Worm (Caenorhabditis elegans) whole organism, late embryonic: ENCODE results near the gene cogc-4.

Experiments
- C08G9.2 ChIP-seq: sonication (generic microtip); optimal IDR thresholded peaks from 2 replicates; lab custom pipeline; 2016; ENCODE audit warnings: mild to moderate bottlenecking, missing genetic modification characterization, moderate library complexity, missing compliant biosample characterization
- K02D7.2 ChIP-seq: sonication (generic microtip); optimal IDR thresholded peaks from 2 replicates; lab custom pipeline; 2017; ENCODE audit warnings: mild to moderate bottlenecking, missing genetic modification characterization, missing compliant biosample characterization
- K09A11.1 ChIP-seq: sonication (generic microtip); optimal IDR thresholded peaks from 2 replicates; lab custom pipeline; 2017; ENCODE audit warnings: antibody characterized with exemption, mild to moderate bottlenecking, missing genetic modification characterization, missing compliant biosample characterization; ENCODE audit not compliant: insufficient read depth
- T23F11.4 ChIP-seq: fragments of 200-800 bp; sonication (Bioruptor generic); optimal IDR thresholded peaks from 2 replicates; lab custom pipeline; 2018; ENCODE audit warnings: mild to moderate bottlenecking, missing genetic modification characterization, missing compliant biosample characterization
- ahr-1 ChIP-seq: sonication (generic microtip); optimal IDR thresholded peaks from 2 replicates; lab custom pipeline; 2016; ENCODE audit warnings: missing genetic modification characterization, missing compliant biosample characterization
- ceh-14 ChIP-seq: sonication (generic microtip); optimal IDR thresholded peaks from 2 replicates; lab custom pipeline; 2016; ENCODE audit warnings: missing genotype, missing genetic modification characterization, missing compliant biosample characterization
- ceh-18 ChIP-seq: sonication (generic microtip); optimal IDR thresholded peaks from 2 replicates; lab custom pipeline; 2016; ENCODE audit warnings: missing genetic modification characterization, missing compliant biosample characterization
- ceh-22 ChIP-seq: sonication (generic microtip); optimal IDR thresholded peaks from 2 replicates; lab custom pipeline; 2017; ENCODE audit warnings: missing biosample characterization, missing genetic modification characterization
- ceh-48 ChIP-seq: sonication (generic microtip); optimal IDR thresholded peaks from 2 replicates; lab custom pipeline; 2016; ENCODE audit warnings: missing genetic modification characterization, inconsistent platforms, missing compliant biosample characterization
- ceh-6 ChIP-seq: fragments of 200-800 bp; sonication (Bioruptor generic); optimal IDR thresholded peaks from 2 replicates; lab custom pipeline; 2018; ENCODE audit warnings: mild to moderate bottlenecking, missing genetic modification characterization, missing compliant biosample characterization
- dve-1 ChIP-seq: sonication (generic microtip); optimal IDR thresholded peaks from 2 replicates; lab custom pipeline; 2017; ENCODE audit warnings: antibody characterized with exemption, mild to moderate bottlenecking, missing genetic modification characterization, missing compliant biosample characterization
- elt-2 ChIP-seq: sonication (generic microtip); optimal IDR thresholded peaks from 2 replicates; lab custom pipeline; 2016; ENCODE audit warnings: missing genetic modification reagents, missing genetic modification characterization, missing compliant biosample characterization
- ets-4 ChIP-seq: sonication (generic microtip); optimal IDR thresholded peaks from 2 replicates; lab custom pipeline; 2016; ENCODE audit warnings: missing genetic modification characterization, missing compliant biosample characterization
- eyg-1 ChIP-seq: sonication (generic microtip); optimal IDR thresholded peaks from 2 replicates; lab custom pipeline; 2016; ENCODE audit warnings: missing genotype, missing genetic modification characterization, missing compliant biosample characterization
- fkh-6 ChIP-seq: sonication (generic microtip); optimal IDR thresholded peaks from 2 replicates; lab custom pipeline; 2016; ENCODE audit warnings: missing genetic modification characterization, missing compliant biosample characterization
- hlh-13 ChIP-seq: fragments of 200-800 bp; sonication (Bioruptor generic); optimal IDR thresholded peaks from 2 replicates; lab custom pipeline; 2018; ENCODE audit warnings: mild to moderate bottlenecking, missing genetic modification characterization, missing compliant biosample characterization
- hlh-15 ChIP-seq: sonication (generic microtip); optimal IDR thresholded peaks from 2 replicates; lab custom pipeline; 2016; ENCODE audit warnings: missing genetic modification characterization, missing compliant biosample characterization
- hlh-30 ChIP-seq: sonication (generic microtip); optimal IDR thresholded peaks from 2 replicates; lab custom pipeline; 2017; ENCODE audit warnings: antibody characterized with exemption, missing genetic modification characterization, missing compliant biosample characterization; ENCODE audit not compliant: insufficient read depth
- hlh-8 ChIP-seq: sonication (generic microtip); optimal IDR thresholded peaks from 2 replicates; lab custom pipeline; 2016; ENCODE audit warnings: missing genotype, missing genetic modification characterization, missing compliant biosample characterization
- lim-6 ChIP-seq: sonication (generic microtip); optimal IDR thresholded peaks from 2 replicates; lab custom pipeline; 2016; ENCODE audit warnings: missing genetic modification characterization, missing compliant biosample characterization
- lin-11 ChIP-seq: fragments of 200-800 bp; sonication (Bioruptor generic); optimal IDR thresholded peaks from 2 replicates; lab custom pipeline; 2018; ENCODE audit warnings: mild to moderate bottlenecking, missing genetic modification characterization, missing compliant biosample characterization
- madf-2 ChIP-seq: sonication (generic microtip); optimal IDR thresholded peaks from 2 replicates; lab custom pipeline; 2017; ENCODE audit warnings: missing genetic modification characterization, missing compliant biosample characterization
- mec-3 ChIP-seq: sonication (generic microtip); optimal IDR thresholded peaks from 2 replicates; lab custom pipeline; 2016; ENCODE audit warnings: borderline replicate concordance, missing genetic modification characterization, missing compliant biosample characterization
- nfya-1 ChIP-seq: sonication (generic microtip); optimal IDR thresholded peaks from 2 replicates; lab custom pipeline; 2017; ENCODE audit warnings: missing genetic modification characterization, mild to moderate bottlenecking, missing compliant biosample characterization, antibody characterized with exemption, moderate library complexity
- nhr-11 ChIP-seq: fragments of 150-350 bp; optimal IDR thresholded peaks from 2 replicates; lab custom pipeline; 2014; ENCODE audit warnings: missing biosample characterization, missing genetic modification characterization
- pag-3 ChIP-seq: sonication (generic microtip); optimal IDR thresholded peaks from 2 replicates; lab custom pipeline; 2016; ENCODE audit warnings: missing compliant biosample characterization, missing genetic modification characterization, borderline replicate concordance
- pax-1 ChIP-seq: fragments of 150-350 bp; optimal IDR thresholded peaks from 2 replicates; lab custom pipeline; 2014; ENCODE audit warnings: missing biosample characterization, missing genetic modification characterization
- pha-2 ChIP-seq: sonication (generic microtip); optimal IDR thresholded peaks from 2 replicates; lab custom pipeline; 2017; ENCODE audit warnings: mild to moderate bottlenecking, missing genetic modification characterization, missing compliant biosample characterization
- pqm-1 ChIP-seq: sonication (generic microtip); optimal IDR thresholded peaks from 2 replicates; lab custom pipeline; 2016; ENCODE audit warnings: missing genetic modification characterization, missing compliant biosample characterization
- pros-1 ChIP-seq: fragments of 150-350 bp; optimal IDR thresholded peaks from 2 replicates; lab custom pipeline; 2014; ENCODE audit warnings: missing biosample characterization, missing genetic modification reagents, missing genetic modification characterization
- ref-2 ChIP-seq: sonication (generic microtip); optimal IDR thresholded peaks from 2 replicates; lab custom pipeline; 2016; ENCODE audit warnings: missing genetic modification characterization, missing compliant biosample characterization
- syd-9 ChIP-seq: sonication (generic microtip); optimal IDR thresholded peaks from 2 replicates; lab custom pipeline; 2016; ENCODE audit warnings: mild to moderate bottlenecking, missing genetic modification characterization, moderate library complexity, missing compliant biosample characterization
- tbx-2 ChIP-seq: sonication (generic microtip); optimal IDR thresholded peaks from 2 replicates; lab custom pipeline; 2016; ENCODE audit warnings: missing genetic modification characterization, missing compliant biosample characterization
- tbx-7 ChIP-seq: sonication (generic microtip); optimal IDR thresholded peaks from 2 replicates; lab custom pipeline; 2016; ENCODE audit warnings: missing genotype, missing genetic modification characterization, missing compliant biosample characterization
- unc-55 ChIP-seq: sonication (generic microtip); optimal IDR thresholded peaks from 2 replicates; lab custom pipeline; 2017; ENCODE audit warnings: missing biosample characterization, missing genetic modification reagents, missing genetic modification characterization

Gene cogc-4

DNA sequence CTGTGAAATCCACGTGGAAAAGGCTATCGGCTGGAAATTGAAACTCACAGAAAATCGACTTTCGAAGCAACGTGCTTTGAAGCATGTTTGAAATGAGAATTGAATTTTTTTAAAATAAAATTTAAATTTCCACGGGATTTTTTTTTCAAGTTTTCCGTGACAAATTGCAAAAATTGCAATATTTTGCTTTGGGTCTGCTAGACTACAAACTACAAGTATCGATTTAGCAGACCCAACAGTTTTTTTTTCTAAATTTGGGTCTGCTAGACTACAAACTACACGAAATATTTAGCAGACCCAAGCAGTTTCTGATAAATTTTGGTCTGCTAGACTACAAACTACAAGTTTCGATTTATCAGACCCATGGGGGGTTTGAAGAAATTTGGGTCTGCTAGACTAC is 8.1 kb downstream of the cogc-4 start, which contains the start of gene Y51H7C.9:
TSS of gene Y51H7C.9 (minus strand) at position 101 of the 400 bp plus-strand sequence.
- TF ChIP-seq T23F11.4 (GFP tag; lab: Kevin White, UChicago): no peak
- no peak for TF ChIP-seq syd-9 (tag; lab: Kevin White, UChicago)
- TF ChIP-seq lin-11 (tag; lab: Kevin White, UChicago): no peak
- TF ChIP-seq fkh-6: no peak
- no peak for TF ChIP-seq ceh-22 (tag; lab: Kevin White, UChicago)
- TF ChIP-seq hlh-8 (tag; lab: Kevin White, UChicago): no peak
- no peak for TF ChIP-seq ets-4
- TF ChIP-seq tbx-7: no peak
- no peak for TF ChIP-seq ahr-1 (tag; lab: Kevin White, UChicago)
- no peak for TF ChIP-seq pag-3 (tag; lab: Kevin White, UChicago)
- no peak for TF ChIP-seq hlh-30 (tag; lab: Kevin White, UChicago)
- TF ChIP-seq madf-2 (tag; lab: Kevin White, UChicago): no peak
- no peak for TF ChIP-seq pros-1
- TF ChIP-seq nfya-1 (tag; lab: Kevin White, UChicago): no peak
- no peak for TF ChIP-seq nhr-11 (tag; lab: Kevin White, UChicago)
- no peak for TF ChIP-seq ref-2 (tag; lab: Kevin White, UChicago)
- TF ChIP-seq mec-3: no peak
- TF ChIP-seq C08G9.2 (tag; lab: Kevin White, UChicago): no peak

DNA sequence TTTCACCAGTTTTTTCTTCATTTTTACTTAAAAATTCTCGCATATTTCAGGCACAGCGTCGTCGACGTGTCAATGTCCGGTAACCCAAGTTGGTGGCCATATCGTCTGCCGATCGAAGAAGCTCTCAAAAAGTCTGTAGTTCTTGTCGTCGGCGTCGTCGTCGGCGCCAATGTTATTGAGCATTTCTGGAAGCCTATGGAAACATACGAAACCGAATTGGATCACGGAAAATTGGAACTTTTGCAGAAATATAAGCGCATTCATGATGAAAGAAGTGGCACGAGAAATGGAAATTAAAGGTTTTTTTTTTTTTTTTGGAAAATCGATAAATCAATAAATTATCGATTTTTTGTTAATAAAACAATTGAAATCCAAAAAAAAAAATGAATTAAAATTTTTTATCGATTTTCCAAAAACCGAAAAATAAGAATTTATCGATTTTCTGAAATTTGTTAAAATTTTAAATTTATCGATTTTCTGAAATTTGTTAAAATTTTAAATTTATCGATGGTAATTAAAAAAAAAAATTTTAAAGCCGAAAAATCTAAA is 9.2 kb downstream of the cogc-4 start, which contains the start of gene alkb-1:
TSS of gene alkb-1 (plus strand) at position 51 of the 549 bp plus-strand sequence.
- TF ChIP-seq lim-6 (tag; lab: Kevin White, UChicago): no peak
- TF ChIP-seq dve-1: no peak
- no peak for TF ChIP-seq fkh-6
- no peak for TF ChIP-seq syd-9 (tag; lab: Kevin White, UChicago)
- no peak for TF ChIP-seq madf-2 (tag; lab: Kevin White, UChicago)
- TF ChIP-seq ceh-48 (tag; lab: Kevin White, UChicago): no peak
- TF ChIP-seq elt-2: no peak
- no peak for TF ChIP-seq pax-1 (tag; lab: Kevin White, UChicago)
- no peak for TF ChIP-seq K09A11.1 (tag; lab: Kevin White, UChicago)
- no peak for TF ChIP-seq tbx-7
- TF ChIP-seq hlh-30 (tag; lab: Kevin White, UChicago): no peak
- TF ChIP-seq eyg-1 (tag; lab: Kevin White, UChicago): no peak
- no peak for TF ChIP-seq ahr-1 (tag; lab: Kevin White, UChicago)
- no peak for TF ChIP-seq ceh-6 (GFP tag; lab: Kevin White, UChicago)
- TF ChIP-seq ets-4: no peak
- no peak for TF ChIP-seq pqm-1 (tag; lab: Kevin White, UChicago)
- TF ChIP-seq nfya-1 (tag; lab: Kevin White, UChicago): no peak
- no peak for TF ChIP-seq ceh-18
- no peak for TF ChIP-seq pros-1

DNA sequence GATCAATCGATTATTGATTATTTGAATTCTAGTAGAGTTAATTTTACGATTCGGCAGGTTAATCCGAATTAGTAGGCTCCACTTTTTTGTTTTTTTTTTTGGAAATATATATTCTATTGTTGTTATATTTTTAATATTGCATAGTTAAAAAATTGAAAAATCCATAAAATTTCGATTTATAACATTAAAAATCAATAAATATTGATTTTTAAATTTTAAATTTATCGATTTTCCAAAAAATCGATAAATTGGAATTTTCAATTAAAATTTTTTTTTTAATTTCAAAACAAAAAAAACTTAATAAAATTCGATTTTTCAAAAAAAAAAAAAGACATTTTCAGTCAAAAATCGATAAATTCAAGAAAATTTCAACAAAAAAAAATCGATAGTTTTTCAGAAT is 16.8 kb downstream of the cogc-4 start:
- TF ChIP-seq tbx-2 (tag; lab: Kevin White, UChicago) (no peak), ceh-14 (tag; lab: Kevin White, UChicago) (no peak), pha-2 (tag; lab: Kevin White, UChicago) (no peak), unc-55 (GFP tag; lab: Kevin White, UChicago) (no peak), hlh-15 (tag; lab: Kevin White, UChicago) (no peak), K02D7.2 (tag; lab: Kevin White, UChicago) (no peak), hlh-13 (GFP tag; lab: Kevin White, UChicago) (no peak), dve-1 (no peak), ref-2 (tag; lab: Kevin White, UChicago) (no peak), nhr-11 (tag; lab: Kevin White, UChicago) (no peak), pqm-1 (tag; lab: Kevin White, UChicago) (no peak), hlh-8 (tag; lab: Kevin White, UChicago) (no peak), ceh-6 (GFP tag; lab: Kevin White, UChicago) (no peak), elt-2 (no peak)
